Fruit fly (Drosophila melanogaster) whole organism: ENCODE data around the gene CG33695.

Experiments
- EcR ChIP-seq, 2 experiments: fragments of >200 bp; optimal IDR thresholded peaks; 2 replicates each; lab custom pipeline; 2017; ENCODE audit warnings: missing biosample characterization in 2 of 2, missing genetic modification characterization in 2 of 2, missing genetic modification reagents in 2 of 2
- usp ChIP-seq: fragments of >200 bp; optimal IDR thresholded peaks from 2 replicates; lab custom pipeline; 2017; ENCODE audit warnings: missing biosample characterization, missing genetic modification characterization, mixed read lengths

dm6 chr2L:11296483-11296882 is 18.7 kb downstream of the CG33695 start:
- no peak for TF ChIP-seq EcR (GFP tag; optimal IDR thresholded peaks at IDR 0.05; lab: Kevin White, UChicago)
- no peak for TF ChIP-seq usp (GFP tag; lab: Kevin White, UChicago)
